Fruit fly (Drosophila melanogaster): ENCODE data around the gene CG31189.

The CG31189 gene

DNA sequence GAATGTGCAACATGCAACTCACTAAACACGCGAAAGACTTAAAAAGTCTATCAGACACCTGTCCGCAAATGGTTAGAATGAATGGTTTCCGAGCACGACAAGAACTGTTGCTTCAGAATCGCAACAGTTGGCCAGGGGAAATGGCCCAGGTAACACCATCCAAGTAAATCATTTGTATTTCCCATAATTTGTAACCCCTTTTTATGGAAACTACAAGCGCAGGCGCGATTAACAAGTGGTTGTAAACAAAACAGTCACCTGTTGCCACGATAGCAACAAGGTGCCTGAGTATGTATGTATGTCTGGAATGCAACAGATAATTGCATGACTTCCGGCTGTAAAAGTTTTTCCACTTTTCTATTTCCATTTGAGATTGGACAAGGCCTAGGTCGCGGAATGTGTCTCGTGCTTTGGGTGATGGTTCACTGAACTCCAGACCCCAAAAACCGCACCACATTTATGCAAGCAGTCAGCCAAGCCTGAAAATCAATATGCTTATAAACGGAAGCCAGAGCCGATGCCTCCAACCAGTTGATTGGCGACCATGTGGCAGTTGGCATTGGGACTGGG is 2.0 kb downstream of the CG31189 start, which contains the start of gene CG12278:
Gene CG12278, plus strand, starts transcription at position 520 of the 570 bp plus-strand sequence.
- no peak for TF ChIP-seq Vsx2 (GFP tag; optimal IDR thresholded peaks at IDR 0.05; ENCODE audit: partially characterized antibody)
- no peak for TF ChIP-seq CG32264 (GFP tag; optimal IDR thresholded peaks at IDR 0.05)
- TF ChIP-seq Abd-B (GFP tag; optimal IDR thresholded peaks at IDR 0.05), result no peak
- TF ChIP-seq sage (GFP tag; optimal IDR thresholded peaks at IDR 0.05), result no peak
- TF ChIP-seq ey (GFP tag; optimal IDR thresholded peaks at IDR 0.05), result no peak
- no peak for TF ChIP-seq Rel (GFP tag; optimal IDR thresholded peaks at IDR 0.05)
- TF ChIP-seq Rel (tag; optimal IDR thresholded peaks at IDR 0.05), result no peak
- TF ChIP-seq Mio (GFP tag; optimal IDR thresholded peaks at IDR 0.05), result no peak
- TF ChIP-seq CG9705 (GFP tag; optimal IDR thresholded peaks at IDR 0.05), result no peak
- TF ChIP-seq GATAd (GFP tag; optimal IDR thresholded peaks at IDR 0.05), result no peak
- TF ChIP-seq Jra (GFP tag; optimal IDR thresholded peaks at IDR 0.05), result no peak
- TF ChIP-seq CrebA (GFP tag; optimal IDR thresholded peaks at IDR 0.05; ENCODE audit: borderline replicate concordance), result no peak
- TF ChIP-seq woc (GFP tag; optimal IDR thresholded peaks at IDR 0.05), result no peak
- no peak for TF ChIP-seq dmrt93B (GFP tag; optimal IDR thresholded peaks at IDR 0.05)
- TF ChIP-seq sv (GFP tag; optimal IDR thresholded peaks at IDR 0.05), result no peak
- TF ChIP-seq OdsH (GFP tag; optimal IDR thresholded peaks at IDR 0.05), result no peak
- no peak for TF ChIP-seq dsf (GFP tag; optimal IDR thresholded peaks at IDR 0.05; ENCODE audit: borderline replicate concordance)
- TF ChIP-seq jim (GFP tag; optimal IDR thresholded peaks at IDR 0.05), result no peak
- TF ChIP-seq psq (GFP tag; optimal IDR thresholded peaks at IDR 0.05), result no peak
- TF ChIP-seq Hnf4 (GFP tag; optimal IDR thresholded peaks at IDR 0.05), result no peak
- no peak for TF ChIP-seq rgr (GFP tag; optimal IDR thresholded peaks at IDR 0.05)

DNA sequence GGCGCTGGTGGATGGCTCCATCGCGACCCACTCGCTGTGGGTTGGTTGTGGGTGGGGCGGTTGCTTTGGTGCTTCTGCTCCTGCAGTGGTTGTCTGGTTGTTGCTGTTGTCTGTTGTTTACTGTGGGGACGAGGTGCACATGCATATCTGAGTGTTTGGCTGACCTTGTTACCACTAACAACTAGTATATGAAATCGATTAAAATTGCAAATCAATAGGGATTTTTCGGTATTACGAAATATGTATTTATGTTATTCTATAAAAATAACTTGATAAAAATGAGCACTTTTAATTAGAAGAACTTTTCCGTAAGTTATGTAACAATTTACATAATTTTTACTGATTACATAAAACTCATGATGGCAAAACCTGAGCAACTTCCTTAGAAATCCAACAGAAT is 3.2 kb downstream of the CG31189 start, which contains the start of gene Dhc93AB:
Gene Dhc93AB, minus strand, starts transcription at position 101 of the 400 bp plus-strand sequence.
- TF ChIP-seq lola (GFP tag; optimal IDR thresholded peaks at IDR 0.05) (no peak), HLH106 (tag; optimal IDR thresholded peaks at IDR 0.05) (no peak), Vsx2 (GFP tag; optimal IDR thresholded peaks at IDR 0.05; ENCODE audit: partially characterized antibody) (no peak), Hnf4 (GFP tag; optimal IDR thresholded peaks at IDR 0.05) (no peak), br (GFP tag; optimal IDR thresholded peaks at IDR 0.05) (no peak), jim (GFP tag; optimal IDR thresholded peaks at IDR 0.05) (no peak), Myc (optimal IDR thresholded peaks at IDR 0.05) (no peak), Hr83 (GFP tag; optimal IDR thresholded peaks at IDR 0.05; ENCODE audit: poor library complexity, severe bottlenecking) (no peak), sage (GFP tag; optimal IDR thresholded peaks at IDR 0.05) (no peak), psq (GFP tag; optimal IDR thresholded peaks at IDR 0.05) (no peak), rgr (GFP tag; optimal IDR thresholded peaks at IDR 0.05) (no peak), N (GFP tag; optimal IDR thresholded peaks at IDR 0.05) (no peak), foxo (GFP tag; optimal IDR thresholded peaks at IDR 0.05) (no peak), tai (GFP tag; optimal IDR thresholded peaks at IDR 0.05) (no peak), h (GFP tag; optimal IDR thresholded peaks at IDR 0.05) (no peak), CG32264 (GFP tag; optimal IDR thresholded peaks at IDR 0.05) (no peak), Rel (GFP tag; optimal IDR thresholded peaks at IDR 0.05) (no peak), Rel (tag; optimal IDR thresholded peaks at IDR 0.05) (no peak), GATAd (GFP tag; optimal IDR thresholded peaks at IDR 0.05) (no peak), CG9705 (GFP tag; optimal IDR thresholded peaks at IDR 0.05) (no peak)

DNA sequence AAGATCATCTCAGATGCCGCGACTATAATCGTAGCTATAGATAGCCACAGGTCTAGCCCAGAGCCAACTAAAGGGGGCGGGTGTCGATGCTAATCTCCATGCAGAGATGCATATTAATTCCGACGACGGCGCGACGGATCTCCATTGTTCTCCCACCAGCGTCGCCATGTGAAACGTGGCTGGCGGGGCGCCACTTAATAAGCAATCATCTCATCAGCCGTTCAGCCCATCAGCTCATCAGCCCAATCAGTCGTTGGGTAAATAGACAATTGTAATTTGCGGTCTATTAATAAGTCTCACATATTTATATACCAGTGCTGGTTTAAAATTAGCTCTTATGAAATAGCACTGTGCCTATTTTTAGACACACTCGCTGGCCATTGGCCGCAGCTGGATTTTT is 20.1 kb downstream of the CG31189 start:
- TF ChIP-seq Vsx2 (GFP tag; optimal IDR thresholded peaks at IDR 0.05; ENCODE audit: partially characterized antibody) (no peak), usp (GFP tag; optimal IDR thresholded peaks at IDR 0.05) (no peak), fru (GFP tag; optimal IDR thresholded peaks at IDR 0.05) (no peak), woc (GFP tag; optimal IDR thresholded peaks at IDR 0.05) (no peak), GATAd (GFP tag; optimal IDR thresholded peaks at IDR 0.05) (no peak), Hnf4 (GFP tag; optimal IDR thresholded peaks at IDR 0.05) (no peak), dsf (GFP tag; optimal IDR thresholded peaks at IDR 0.05; ENCODE audit: borderline replicate concordance) (no peak), Dfd (GFP tag; optimal IDR thresholded peaks at IDR 0.05) (no peak), brk (GFP tag; optimal IDR thresholded peaks at IDR 0.05) (no peak), Jra (GFP tag; optimal IDR thresholded peaks at IDR 0.05) (no peak), h (GFP tag; optimal IDR thresholded peaks at IDR 0.05) (no peak), HLH106 (tag; optimal IDR thresholded peaks at IDR 0.05) (no peak)

All from whole organism, wandering third instar larva.